Fruit fly (Drosophila melanogaster): ENCODE data around the gene CG42688.
A peak's percentile ranks its signal among the peaks of the same experiment; 100 is the strongest.

Gene CG42688

dm6 chr2L:19190195-19190594 lies 7.6 kb upstream of the CG42688 start, which contains the start of gene drl (continued):
- TF ChIP-seq danr (GFP tag; IDR thresholded peaks at IDR 0.05) (no peak), crol (GFP tag; IDR thresholded peaks at IDR 0.05) (0 out of 2 replicates have a peak, but pooled peaks have one; percentile 28), fd102C (GFP tag; optimal IDR thresholded peaks at IDR 0.05) (peak; percentile 6), Max (GFP tag; optimal IDR thresholded peaks at IDR 0.05) (no peak), CG6175 (GFP tag; IDR thresholded peaks at IDR 0.05) (no peak), ind (GFP tag; optimal IDR thresholded peaks at IDR 0.05) (no peak), CG15011 (GFP tag; optimal IDR thresholded peaks at IDR 0.05) (no peak), CG17568 (GFP tag; optimal IDR thresholded peaks at IDR 0.05) (no peak), Deaf1 (tag; optimal IDR thresholded peaks at IDR 0.05) (peak; percentile 92), sqz (GFP tag; optimal IDR thresholded peaks at IDR 0.05) (no peak), CG1529 (GFP tag; optimal IDR thresholded peaks at IDR 0.05) (no peak), Xbp1 (GFP tag; optimal IDR thresholded peaks at IDR 0.05) (no peak), run (tag; optimal IDR thresholded peaks at IDR 0.05) (no peak), CG12744 (GFP tag; optimal IDR thresholded peaks at IDR 0.05) (peak; percentile 5), abd-A (tag; optimal IDR thresholded peaks at IDR 0.05) (peak; percentile 45), CG11560 (tag; IDR thresholded peaks at IDR 0.05) (no peak), ab (GFP tag; optimal IDR thresholded peaks at IDR 0.05) (no peak), CG13775 (GFP tag; optimal IDR thresholded peaks at IDR 0.05) (peak; percentile 7), Trl (optimal IDR thresholded peaks at IDR 0.05) (no peak), Trl (GFP tag; optimal IDR thresholded peaks at IDR 0.05) (no peak), wor (GFP tag; IDR thresholded peaks at IDR 0.05) (no peak), lov (optimal IDR thresholded peaks at IDR 0.05) (no peak), lov (GFP tag; IDR thresholded peaks at IDR 0.05) (peak; percentile 72; the same call in 1 of the 3 replicates), CHES-1-like (GFP tag; optimal IDR thresholded peaks at IDR 0.05) (peak; percentile 31), Jarid2 (GFP tag; optimal IDR thresholded peaks at IDR 0.05) (peak; percentile 99), Nf-YA (GFP tag; IDR thresholded peaks at IDR 0.05) (no peak), CG4707 (GFP tag; optimal IDR thresholded peaks at IDR 0.05) (peak; percentile 58), ap (GFP tag; IDR thresholded peaks at IDR 0.05) (no peak), Scr (GFP tag; IDR thresholded peaks at IDR 0.05; ENCODE audit: partially characterized antibody) (peak; percentile 30; the same call in 1 of the 2 replicates), CG16813 (GFP tag; IDR thresholded peaks at IDR 0.05; ENCODE audit: partially characterized antibody) (0 out of 3 replicates have a peak, but pooled peaks have one; percentile 8), Hr51 (GFP tag; optimal IDR thresholded peaks at IDR 0.05) (no peak), pb (GFP tag; optimal IDR thresholded peaks at IDR 0.05) (no peak), crp (GFP tag; optimal IDR thresholded peaks at IDR 0.05) (no peak), CG10366 (GFP tag; IDR thresholded peaks at IDR 0.05) (no peak), E2f1 (GFP tag; IDR thresholded peaks at IDR 0.05) (no peak), CG7556 (GFP tag; optimal IDR thresholded peaks at IDR 0.05) (no peak), bcd (GFP tag; optimal IDR thresholded peaks at IDR 0.05) (no peak), repo (GFP tag; optimal IDR thresholded peaks at IDR 0.05) (peak; percentile 3), CG13894 (tag; optimal IDR thresholded peaks at IDR 0.05) (no peak), CG3065 (GFP tag; optimal IDR thresholded peaks at IDR 0.05) (no peak), Lpt (GFP tag; optimal IDR thresholded peaks at IDR 0.05) (no peak), B-H1 (GFP tag; IDR thresholded peaks at IDR 0.05) (no peak; the same call in 2 of the 3 replicates), CG1024 (GFP tag; IDR thresholded peaks at IDR 0.05) (no peak), slp2 (GFP tag; optimal IDR thresholded peaks at IDR 0.05) (no peak), exex (tag; optimal IDR thresholded peaks at IDR 0.05) (no peak), caup (GFP tag; optimal IDR thresholded peaks at IDR 0.05; ENCODE audit: severe bottlenecking) (peak; percentile 16), klu (GFP tag; IDR thresholded peaks at IDR 0.05) (no peak), zfh1 (GFP tag; IDR thresholded peaks at IDR 0.05) (peak; percentile 44; the same call in 1 of the 3 replicates), Hr3 (GFP tag; optimal IDR thresholded peaks at IDR 0.05) (no peak), zf30C (GFP tag; optimal IDR thresholded peaks at IDR 0.05) (peak; percentile 35), CG3838 (GFP tag; optimal IDR thresholded peaks at IDR 0.05) (no peak), schlank (tag; optimal IDR thresholded peaks at IDR 0.05) (no peak)

Measured in whole organism, embryonic.